Worm (Caenorhabditis elegans): ENCODE measurements around the gene R07B1.5.

DNA sequence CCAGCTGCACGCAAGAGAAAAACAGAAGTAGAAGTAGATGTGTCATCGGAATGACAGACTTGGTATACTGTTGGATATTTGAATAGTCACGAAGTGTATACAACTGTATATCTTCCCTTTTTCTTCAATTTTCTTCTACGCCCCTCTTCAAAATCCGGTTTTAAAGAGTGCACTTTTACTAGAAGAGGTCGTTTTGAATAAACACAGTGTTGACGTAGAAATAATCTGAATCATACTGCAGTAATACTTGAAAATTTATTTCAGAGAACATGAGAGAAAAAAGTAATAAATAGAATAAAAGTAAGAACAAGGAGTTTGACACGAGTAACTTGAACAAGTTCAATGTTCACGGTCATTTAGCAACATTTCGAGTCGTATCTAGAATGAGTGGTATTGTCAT, 9.2 kb downstream of the R07B1.5 start, which contains the start of gene R07B1.8:
- TF ChIP-seq spr-3 (GFP tag; optimal IDR thresholded peaks at IDR 0.05) (no peak), F49E8.2 (tag; optimal IDR thresholded peaks at IDR 0.05; ENCODE audit: borderline replicate concordance) (no peak), aly-2 (tag; optimal IDR thresholded peaks at IDR 0.05) (no peak), egl-27 (tag; optimal IDR thresholded peaks at IDR 0.05) (no peak), ztf-11 (tag; optimal IDR thresholded peaks at IDR 0.05) (no peak)
